Worm (Caenorhabditis elegans) whole organism, L4 larva: ENCODE measurements around the gene nhr-277.
"Not testable (repeated sequence)": the region's sequence is repeated elsewhere in the genome, so short reads cannot be mapped to it uniquely, and the experiment has no call there.

ENCODE experiments used
- ZK546.5 ChIP-seq, 2 experiments: sonication (generic microtip); optimal IDR thresholded peaks; 2 replicates each; lab custom pipeline; 2017; ENCODE audit warnings: missing biosample characterization in 2 of 2, missing genetic modification characterization in 2 of 2
- aha-1 ChIP-seq: fragments of 150-350 bp; peaks from one replicate; lab custom pipeline; 2014; ENCODE audit warnings: missing biosample characterization, missing genetic modification characterization
- ceh-28 ChIP-seq: fragments of 150-350 bp; optimal IDR thresholded peaks from 2 replicates; lab custom pipeline; 2014; ENCODE audit warnings: missing biosample characterization, missing genetic modification reagents, missing genetic modification characterization
- ces-1 ChIP-seq: fragments of 150-350 bp; sonication (generic microtip); optimal IDR thresholded peaks from 4 replicates; lab custom pipeline; 2014; ENCODE audit warnings: missing biosample characterization, missing genetic modification reagents, missing genetic modification characterization
- fkh-10 ChIP-seq: fragments of 150-350 bp; optimal IDR thresholded peaks from 2 replicates; lab custom pipeline; 2014; ENCODE audit warnings: missing biosample characterization, missing genetic modification reagents, missing genetic modification characterization
- lim-7 ChIP-seq: fragments of 200-800 bp; sonication (Bioruptor generic); IDR thresholded peaks from 2 replicates; pipeline ENCODE4 v1.3.6; 2022; ENCODE audit warnings: missing genetic modification characterization, missing compliant biosample characterization
- nhr-11 ChIP-seq: fragments of 150-350 bp; optimal IDR thresholded peaks from 2 replicates; lab custom pipeline; 2014; ENCODE audit warnings: missing biosample characterization, missing genetic modification characterization
- nhr-237 ChIP-seq: sonication (generic microtip); optimal IDR thresholded peaks from 2 replicates; lab custom pipeline; 2017; ENCODE audit warnings: missing biosample characterization, missing genetic modification characterization
- unc-130 ChIP-seq: sonication (generic microtip); optimal IDR thresholded peaks from 2 replicates; lab custom pipeline; 2016; ENCODE audit warnings: missing genetic modification reagents, missing genetic modification characterization, missing compliant biosample characterization
- vab-7 ChIP-seq: fragments of 200-800 bp; sonication (Bioruptor generic); IDR thresholded peaks from 2 replicates; pipeline ENCODE4 v1.3.6; 2022; ENCODE audit warnings: missing genetic modification reagents, missing genetic modification characterization, missing compliant biosample characterization

DNA sequence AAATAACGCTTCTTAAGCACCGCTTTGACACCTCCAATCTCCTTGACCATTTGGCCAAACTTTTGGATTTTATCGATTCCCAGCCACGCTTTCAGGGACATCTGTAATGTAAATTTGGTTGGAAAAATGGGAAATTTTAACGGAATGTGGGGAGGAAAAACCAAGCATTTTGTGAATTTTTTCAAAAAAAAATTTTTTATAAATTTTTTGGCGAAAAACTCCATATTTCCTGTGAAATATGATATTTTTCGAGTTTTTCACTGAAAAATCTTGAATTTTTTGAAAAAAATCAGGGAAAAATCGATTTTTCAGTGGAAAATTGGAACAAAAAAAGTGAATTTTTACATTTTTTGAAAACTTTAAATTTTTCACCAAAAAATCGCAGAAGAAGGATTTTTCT is 23.1 kb upstream of the nhr-277 start, which contains the start of gene ndua-12:
- TF ChIP-seq ceh-28 (tag; lab: Kevin White, UChicago); vab-7 (GFP tag; lab: Robert Waterston, UW); lim-7 (GFP tag; lab: Robert Waterston, UW); unc-130; nhr-237 (tag; lab: Kevin White, UChicago); ces-1 (GFP tag; lab: Kevin White, UChicago); ZK546.5 (tag; optimal IDR thresholded peaks at IDR 0.05; lab: Kevin White, UChicago); nhr-11 (tag; lab: Kevin White, UChicago); aha-1; fkh-10: not testable (repeated sequence)
